Fruit fly (Drosophila melanogaster) whole organism, embryonic: ENCODE measurements around the gene jagn.

Source experiments
- Bgb ChIP-seq: fragments of 200-800 bp; sonication (Bioruptor generic); IDR thresholded peaks from 2 replicates; pipeline ENCODE4 v1.3.6; 2022; ENCODE audit warnings: missing biosample characterization, missing genetic modification characterization; ENCODE audit not compliant: partially characterized antibody
- CG11456 ChIP-seq: fragments of 200-800 bp; sonication (Bioruptor generic); IDR thresholded peaks from 3 replicates; pipeline ENCODE4 v1.3.6; 2022; ENCODE audit warnings: missing biosample characterization, missing genetic modification characterization
- CG11504 ChIP-seq: fragments of 200-800 bp; sonication (Bioruptor generic); optimal IDR thresholded peaks from 3 replicates; lab custom pipeline; 2019; ENCODE audit warnings: missing biosample characterization, mild to moderate bottlenecking, missing genetic modification characterization, moderate library complexity
- CG12299 ChIP-seq: fragments of 200-800 bp; sonication (Bioruptor generic); optimal IDR thresholded peaks from 2 replicates; lab custom pipeline; 2018; ENCODE audit warnings: missing biosample characterization, mild to moderate bottlenecking, missing genetic modification characterization
- CG12659 ChIP-seq: fragments of 200-800 bp; sonication (Bioruptor generic); optimal IDR thresholded peaks from 3 replicates; lab custom pipeline; 2017; ENCODE audit warnings: mild to moderate bottlenecking, missing biosample characterization, missing genetic modification reagents, missing genetic modification characterization
- CG13624 ChIP-seq: fragments of 200-800 bp; sonication (Bioruptor generic); optimal IDR thresholded peaks from 2 replicates; lab custom pipeline; 2016; ENCODE audit warnings: missing biosample characterization, missing genetic modification characterization
- CG13894 ChIP-seq: fragments of 200-800 bp; sonication (Bioruptor generic); optimal IDR thresholded peaks from 3 replicates; lab custom pipeline; 2018; ENCODE audit warnings: missing biosample characterization, mild to moderate bottlenecking, missing genetic modification characterization, moderate library complexity
- CG17385 ChIP-seq: fragments of 200-800 bp; sonication (Bioruptor generic); optimal IDR thresholded peaks from 3 replicates; lab custom pipeline; 2018; ENCODE audit warnings: missing biosample characterization, mild to moderate bottlenecking, missing genetic modification characterization
- CG2712 ChIP-seq: fragments of 200-800 bp; optimal IDR thresholded peaks from 3 replicates; lab custom pipeline; 2019; ENCODE audit warnings: missing biosample characterization, mild to moderate bottlenecking, missing genetic modification characterization, moderate library complexity
- CG30431 ChIP-seq: fragments of 200-800 bp; sonication (Bioruptor generic); optimal IDR thresholded peaks from 2 replicates; lab custom pipeline; 2017; ENCODE audit warnings: missing biosample characterization, missing genetic modification characterization
- CG32772 ChIP-seq: fragments of 200-800 bp; sonication (Bioruptor generic); IDR thresholded peaks from 2 replicates; pipeline ENCODE4 v1.3.6; 2022; ENCODE audit warnings: missing biosample characterization, missing genetic modification characterization
- CG4617 ChIP-seq: fragments of 200-800 bp; sonication (Bioruptor generic); optimal IDR thresholded peaks from 3 replicates; lab custom pipeline; 2016; ENCODE audit warnings: missing biosample characterization, missing genetic modification characterization, borderline replicate concordance
- CG7271 ChIP-seq: fragments of 200-800 bp; sonication (Bioruptor generic); optimal IDR thresholded peaks from 2 replicates; lab custom pipeline; 2018; ENCODE audit warnings: missing biosample characterization, mild to moderate bottlenecking, missing genetic modification characterization, moderate library complexity
- CG7987 ChIP-seq: fragments of 200-800 bp; sonication (Bioruptor generic); optimal IDR thresholded peaks from 2 replicates; lab custom pipeline; 2018; ENCODE audit warnings: missing biosample characterization, mild to moderate bottlenecking, missing genetic modification characterization, moderate library complexity
- CG9215 ChIP-seq: fragments of 200-800 bp; sonication (Bioruptor generic); IDR thresholded peaks from 2 replicates; pipeline ENCODE4 v1.3.6; 2022; ENCODE audit warnings: missing biosample characterization, missing genetic modification characterization
- CkIIα-i1 ChIP-seq: fragments of 200-800 bp; sonication (Bioruptor generic); IDR thresholded peaks from 2 replicates; pipeline ENCODE4 v1.3.6; 2022; ENCODE audit warnings: missing biosample characterization, missing genetic modification characterization
- D19A ChIP-seq: fragments of 200-800 bp; optimal IDR thresholded peaks from 3 replicates; lab custom pipeline; 2019; ENCODE audit warnings: missing biosample characterization, mild to moderate bottlenecking, missing genetic modification characterization, moderate library complexity
- Dp ChIP-seq: fragments of 200-800 bp; sonication (Bioruptor generic); optimal IDR thresholded peaks from 2 replicates; lab custom pipeline; 2018; ENCODE audit warnings: missing biosample characterization, mild to moderate bottlenecking, missing genetic modification characterization, moderate library complexity
- Gug ChIP-seq: fragments of 200-800 bp; sonication (Bioruptor generic); IDR thresholded peaks from 4 replicates; pipeline ENCODE4 v1.3.6; 2022; ENCODE audit warnings: missing biosample characterization, missing genetic modification characterization
- Hmr ChIP-seq: fragments of 200-800 bp; sonication (Bioruptor generic); optimal IDR thresholded peaks from 3 replicates; lab custom pipeline; 2017; ENCODE audit warnings: mild to moderate bottlenecking, missing biosample characterization, missing genetic modification reagents, missing genetic modification characterization
- Hr3 ChIP-seq: fragments of 200-800 bp; sonication (Bioruptor generic); optimal IDR thresholded peaks from 3 replicates; lab custom pipeline; 2016; ENCODE audit warnings: missing biosample characterization, missing genetic modification characterization
- MBD-R2 ChIP-seq: fragments of 200-800 bp; sonication (Bioruptor generic); IDR thresholded peaks from 2 replicates; pipeline ENCODE4 v1.3.6; 2022; ENCODE audit warnings: missing biosample characterization, missing genetic modification characterization
- Nf-YB ChIP-seq: fragments of 200-800 bp; sonication (Bioruptor generic); optimal IDR thresholded peaks from 3 replicates; lab custom pipeline; 2019; ENCODE audit warnings: missing biosample characterization, mild to moderate bottlenecking, missing genetic modification characterization, moderate library complexity
- Nf-YC ChIP-seq: fragments of 200-800 bp; optimal IDR thresholded peaks from 3 replicates; lab custom pipeline; 2019; ENCODE audit warnings: missing biosample characterization, mild to moderate bottlenecking, missing genetic modification characterization, moderate library complexity
- Optix ChIP-seq: fragments of 200-800 bp; sonication (Bioruptor generic); IDR thresholded peaks from 3 replicates; pipeline ENCODE4 v1.3.6; 2022; ENCODE audit warnings: missing biosample characterization, missing genetic modification characterization
- PHDP ChIP-seq: fragments of 200-800 bp; sonication (Bioruptor generic); optimal IDR thresholded peaks from 3 replicates; lab custom pipeline; 2018; ENCODE audit warnings: missing biosample characterization, mild to moderate bottlenecking, missing genetic modification characterization, moderate library complexity
- TFAM ChIP-seq: fragments of 200-800 bp; sonication (Bioruptor generic); optimal IDR thresholded peaks from 2 replicates; lab custom pipeline; 2017; ENCODE audit warnings: missing biosample characterization, missing genetic modification characterization, inconsistent platforms
- Trl ChIP-seq, 3 experiments: fragments of >200 bp in 2 of 3; fragments of 200-800 bp in 1 of 3; sonication (Bioruptor generic) in 1 of 3; optimal IDR thresholded peaks; 2 replicates in 1 of 3; 3 replicates in 2 of 3; lab custom pipeline; 2016 to 2017; ENCODE audit warnings: missing biosample characterization in 1 of 3, missing genetic modification characterization in 1 of 3
- Xbp1 ChIP-seq: fragments of 200-800 bp; sonication (Bioruptor generic); optimal IDR thresholded peaks from 3 replicates; lab custom pipeline; 2016; ENCODE audit warnings: missing biosample characterization, mild to moderate bottlenecking, missing genetic modification characterization
- bowl ChIP-seq: fragments of 200-800 bp; sonication (Bioruptor generic); IDR thresholded peaks from 2 replicates; pipeline ENCODE4 v1.3.6; 2022; ENCODE audit warnings: missing biosample characterization, missing genetic modification characterization
- crol ChIP-seq: fragments of 200-800 bp; sonication (Bioruptor generic); IDR thresholded peaks from 2 replicates; pipeline ENCODE4 v1.3.6; 2022; ENCODE audit warnings: missing biosample characterization, missing genetic modification characterization
- dm ChIP-seq: fragments of 200-800 bp; sonication (Bioruptor generic); optimal IDR thresholded peaks from 3 replicates; lab custom pipeline; 2016; ENCODE audit warnings: missing biosample characterization, missing genetic modification characterization
- dmrt99B ChIP-seq: fragments of 200-800 bp; sonication (Bioruptor generic); optimal IDR thresholded peaks from 2 replicates; lab custom pipeline; 2018; ENCODE audit warnings: missing biosample characterization, mild to moderate bottlenecking, missing genetic modification characterization, moderate library complexity
- ems ChIP-seq: fragments of 200-800 bp; sonication (Bioruptor generic); optimal IDR thresholded peaks from 3 replicates; lab custom pipeline; 2016; ENCODE audit warnings: missing biosample characterization, missing genetic modification characterization
- exex ChIP-seq: fragments of 200-800 bp; sonication (Bioruptor generic); optimal IDR thresholded peaks from 4 replicates; lab custom pipeline; 2018; ENCODE audit warnings: missing biosample characterization, mild to moderate bottlenecking, missing genetic modification characterization, moderate library complexity
- fd96Cb ChIP-seq: fragments of 200-800 bp; sonication (Bioruptor generic); optimal IDR thresholded peaks from 2 replicates; lab custom pipeline; 2018; ENCODE audit warnings: missing biosample characterization, mild to moderate bottlenecking, missing genetic modification characterization, moderate library complexity
- gcm2 ChIP-seq: fragments of 200-800 bp; sonication (Bioruptor generic); optimal IDR thresholded peaks from 2 replicates; lab custom pipeline; 2016; ENCODE audit warnings: missing biosample characterization, missing genetic modification characterization
- grn ChIP-seq: fragments of 200-800 bp; sonication (Bioruptor generic); optimal IDR thresholded peaks from 3 replicates; lab custom pipeline; 2017; ENCODE audit warnings: missing biosample characterization, missing genetic modification characterization
- hkb ChIP-seq, 2 experiments: fragments of 200-800 bp in 1 of 2; fragments of >200 bp in 1 of 2; sonication (Bioruptor generic) in 1 of 2; IDR thresholded peaks in 1 of 2; optimal IDR thresholded peaks in 1 of 2; 2 replicates each; pipeline versions ENCODE4 v1.3.6 to Lab custom; 2017 to 2022; ENCODE audit warnings: missing biosample characterization in 1 of 2, missing genetic modification characterization in 1 of 2
- lab ChIP-seq: fragments of 200-800 bp; sonication (Bioruptor generic); optimal IDR thresholded peaks from 3 replicates; lab custom pipeline; 2017; ENCODE audit warnings: missing biosample characterization, missing genetic modification characterization, mild to moderate bottlenecking, moderate library complexity, missing genetic modification reagents
- lmd ChIP-seq: fragments of 200-800 bp; sonication (Bioruptor generic); IDR thresholded peaks from 2 replicates; pipeline ENCODE4 v1.3.6; 2022; ENCODE audit warnings: missing biosample characterization, missing genetic modification characterization
- psq ChIP-seq: fragments of 200-800 bp; sonication (Bioruptor generic); optimal IDR thresholded peaks from 2 replicates; lab custom pipeline; 2017; ENCODE audit warnings: missing biosample characterization, missing genetic modification characterization
- sc ChIP-seq, 3 experiments: fragments of >200 bp in 2 of 3; fragments of 200-800 bp in 1 of 3; sonication (Bioruptor generic) in 1 of 3; optimal IDR thresholded peaks; 2 replicates in 2 of 3; 3 replicates in 1 of 3; lab custom pipeline; 2017; ENCODE audit warnings: mild to moderate bottlenecking in 1 of 3, missing biosample characterization in 1 of 3, missing genetic modification characterization in 1 of 3, missing genetic modification reagents in 1 of 3
- shn ChIP-seq: fragments of 200-800 bp; sonication (Bioruptor generic); optimal IDR thresholded peaks from 3 replicates; lab custom pipeline; 2016; ENCODE audit warnings: missing biosample characterization, missing genetic modification characterization
- sima ChIP-seq: fragments of 200-800 bp; sonication (Bioruptor generic); optimal IDR thresholded peaks from 2 replicates; lab custom pipeline; 2016; ENCODE audit warnings: missing biosample characterization, missing genetic modification characterization
- stc ChIP-seq: fragments of 200-800 bp; sonication (Bioruptor generic); IDR thresholded peaks from 2 replicates; pipeline ENCODE4 v1.3.6; 2022; ENCODE audit warnings: missing biosample characterization, missing genetic modification characterization
- tx ChIP-seq: fragments of 200-800 bp; sonication (Bioruptor generic); optimal IDR thresholded peaks from 2 replicates; lab custom pipeline; 2016; ENCODE audit warnings: missing biosample characterization, missing genetic modification characterization

jagn gene

DNA sequence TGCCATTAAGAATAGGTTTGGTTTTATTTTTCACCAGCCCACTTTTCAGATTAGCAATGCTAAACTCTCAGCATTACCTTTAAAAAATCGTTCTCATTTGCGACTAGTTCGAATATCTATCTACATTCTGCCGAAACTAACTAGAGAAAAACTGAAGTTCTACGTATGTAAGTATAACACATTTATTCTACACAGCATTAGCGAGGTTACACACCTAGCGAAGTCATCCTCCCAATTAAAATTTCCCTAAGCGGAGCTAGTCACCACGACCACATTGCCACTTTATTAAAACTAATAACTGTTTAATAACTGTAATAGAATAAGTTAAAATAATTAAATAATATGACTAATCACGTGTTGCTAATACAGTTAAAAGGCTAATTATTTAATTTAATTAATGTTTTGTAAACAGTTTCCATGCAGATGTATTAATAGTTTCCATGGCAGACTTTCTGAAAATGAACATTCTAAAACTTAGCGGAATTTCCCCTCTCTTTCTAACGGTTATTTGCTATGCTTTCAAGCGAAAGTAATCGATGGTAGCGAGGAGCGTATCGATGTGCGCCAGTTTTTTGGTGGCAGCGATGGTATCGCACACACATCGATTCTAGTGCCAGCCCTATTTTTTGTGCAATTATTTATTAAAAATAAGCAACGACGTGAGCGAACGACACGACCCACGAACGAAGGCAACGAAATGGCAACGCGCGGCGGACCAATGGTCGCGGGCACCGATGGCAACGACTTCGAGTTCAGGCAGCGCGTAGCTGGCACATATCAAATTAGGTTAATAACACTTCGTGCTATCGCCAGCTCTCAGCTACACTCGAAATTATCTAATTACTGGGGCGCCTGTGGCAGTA is at the start of gene jagn (continued):
- TF ChIP-seq lmd (GFP tag; lab: Robert Waterston, UW) (peak; percentile 51; the same call in 1 of the 2 replicates), sima (no peak), Nf-YC (peak; percentile 50), CG7271 (peak; percentile 79), CG2712 (tag; lab: Kevin White, UChicago) (peak; percentile 54), CG32772 (0 out of 2 replicates have a peak, but pooled peaks have one; percentile 38), ems (peak; percentile 60), TFAM (GFP tag; lab: Kevin White, UChicago) (no peak), dm (GFP tag; lab: Kevin White, UChicago) (peak; percentile 55), Dp (peak; percentile 51), CG30431 (no peak), dmrt99B (no peak), grn (peak; percentile 1), CG11456 (GFP tag; lab: Robert Waterston, UW) (peak; percentile 88), Hmr (peak; percentile 70), CG12299 (tag; lab: Kevin White, UChicago) (no peak), CG4617 (peak; percentile 78), Xbp1 (GFP tag; lab: Kevin White, UChicago) (peak; percentile 78), hkb (optimal IDR thresholded peaks at IDR 0.05; lab: Kevin White, UChicago) (peak; percentile 25), hkb (GFP tag; IDR thresholded peaks at IDR 0.05; lab: Robert Waterston, UW) (peak; percentile 52; the same call in 1 of the 2 replicates), sc (optimal IDR thresholded peaks at IDR 0.05; lab: Kevin White, UChicago) (no peak), sc (GFP tag; optimal IDR thresholded peaks at IDR 0.05; lab: Kevin White, UChicago) (peak; percentile 20), PHDP (tag; lab: Kevin White, UChicago) (peak; percentile 60), Trl (optimal IDR thresholded peaks at IDR 0.05; lab: Kevin White, UChicago) (no peak), Trl (GFP tag; optimal IDR thresholded peaks at IDR 0.05; lab: Kevin White, UChicago) (peak; percentile 50), exex (tag; lab: Kevin White, UChicago) (peak; percentile 34), CkIIα-i1 (GFP tag; lab: Robert Waterston, UW) (no peak), bowl (no peak), Bgb (GFP tag; lab: Robert Waterston, UW) (peak; percentile 100), Nf-YB (GFP tag; lab: Kevin White, UChicago) (peak; percentile 41), D19A (peak; percentile 11), Optix (GFP tag; lab: Robert Waterston, UW) (peak; percentile 53; the same call in 1 of the 3 replicates), crol (no peak; the same call in 1 of the 2 replicates), CG12659 (GFP tag; lab: Kevin White, UChicago) (peak; percentile 94), psq (peak; percentile 31), MBD-R2 (GFP tag; lab: Robert Waterston, UW) (peak; percentile 80), tx (GFP tag; lab: Kevin White, UChicago) (peak; percentile 48), gcm2 (GFP tag; lab: Kevin White, UChicago) (peak; percentile 4), shn (peak; percentile 59), CG11504 (no peak), stc (peak; percentile 40; the same call in 1 of the 2 replicates), Hr3 (GFP tag; lab: Kevin White, UChicago) (peak; percentile 45), CG17385 (GFP tag; lab: Kevin White, UChicago) (peak; percentile 61), CG13894 (tag; lab: Kevin White, UChicago) (peak; percentile 31), Gug (peak; percentile 93), lab (GFP tag; lab: Kevin White, UChicago) (peak; percentile 63), CG9215 (GFP tag; lab: Robert Waterston, UW) (peak; percentile 66), CG7987 (peak; percentile 78), CG13624 (peak; percentile 68), fd96Cb (no peak)
